Fruit fly (Drosophila melanogaster) whole organism, embryonic: ENCODE data around the gene CG4611.
A peak's percentile ranks its signal among the peaks of the same experiment; 100 is the strongest.

Experiments
- Abd-B ChIP-seq: fragments of 200-800 bp; sonication (Bioruptor generic); optimal IDR thresholded peaks from 2 replicates; lab custom pipeline; 2018; ENCODE audit warnings: missing biosample characterization, mild to moderate bottlenecking, missing genetic modification characterization, moderate library complexity
- Ada2b ChIP-seq: fragments of 200-800 bp; sonication (Bioruptor generic); IDR thresholded peaks from 2 replicates; pipeline ENCODE4 v1.3.6; 2022; ENCODE audit warnings: missing biosample characterization, missing genetic modification characterization
- Asciz ChIP-seq: fragments of 200-800 bp; sonication (Bioruptor generic); optimal IDR thresholded peaks from 2 replicates; lab custom pipeline; 2017; ENCODE audit warnings: missing biosample characterization, mild to moderate bottlenecking, missing genetic modification characterization, missing genetic modification reagents
- Atf-2 ChIP-seq: fragments of 200-800 bp; sonication (Bioruptor generic); optimal IDR thresholded peaks from 2 replicates; lab custom pipeline; 2016; ENCODE audit warnings: missing biosample characterization, missing genetic modification characterization
- Atf3 ChIP-seq: fragments of 200-800 bp; sonication (Bioruptor generic); optimal IDR thresholded peaks from 3 replicates; lab custom pipeline; 2016; ENCODE audit warnings: missing biosample characterization, missing genetic modification characterization
- Bteb2 ChIP-seq: fragments of 200-800 bp; sonication (Bioruptor generic); optimal IDR thresholded peaks from 2 replicates; lab custom pipeline; 2016; ENCODE audit warnings: missing biosample characterization, missing genetic modification characterization
- CG1024 ChIP-seq: fragments of 200-800 bp; sonication (Bioruptor generic); IDR thresholded peaks from 2 replicates; pipeline ENCODE4 v1.3.6; 2022; ENCODE audit warnings: missing biosample characterization, missing genetic modification characterization
- CG10565 ChIP-seq: fragments of 200-800 bp; sonication (Bioruptor generic); optimal IDR thresholded peaks from 3 replicates; lab custom pipeline; 2016; ENCODE audit warnings: missing biosample characterization, mild to moderate bottlenecking, missing genetic modification characterization
- CG12219 ChIP-seq: fragments of 200-800 bp; sonication (Bioruptor generic); optimal IDR thresholded peaks from 3 replicates; lab custom pipeline; 2018; ENCODE audit warnings: missing biosample characterization, mild to moderate bottlenecking, missing genetic modification characterization
- CG14710 ChIP-seq: fragments of 200-800 bp; sonication (Bioruptor generic); optimal IDR thresholded peaks from 3 replicates; lab custom pipeline; 2019; ENCODE audit warnings: missing biosample characterization, mild to moderate bottlenecking, missing genetic modification characterization, moderate library complexity
- CG15269 ChIP-seq: fragments of 200-800 bp; sonication (Bioruptor generic); optimal IDR thresholded peaks from 2 replicates; lab custom pipeline; 2018; ENCODE audit warnings: missing biosample characterization, mild to moderate bottlenecking, missing genetic modification characterization, moderate library complexity
- CG15479 ChIP-seq: fragments of 200-800 bp; sonication (Bioruptor generic); optimal IDR thresholded peaks from 3 replicates; lab custom pipeline; 2019; ENCODE audit warnings: missing biosample characterization, mild to moderate bottlenecking, missing genetic modification characterization, moderate library complexity
- CG1602 ChIP-seq: fragments of 200-800 bp; sonication (Bioruptor generic); optimal IDR thresholded peaks from 3 replicates; lab custom pipeline; 2016; ENCODE audit warnings: missing biosample characterization, missing genetic modification characterization
- CG16779 ChIP-seq: fragments of 200-800 bp; sonication (Bioruptor generic); IDR thresholded peaks from 2 replicates; pipeline ENCODE4 v1.3.6; 2022; ENCODE audit warnings: missing biosample characterization, missing genetic modification characterization
- CG2120 ChIP-seq: fragments of 200-800 bp; sonication (Bioruptor generic); optimal IDR thresholded peaks from 3 replicates; lab custom pipeline; 2016; ENCODE audit warnings: missing biosample characterization, missing genetic modification characterization
- CG33557 ChIP-seq: fragments of 200-800 bp; sonication (Bioruptor generic); optimal IDR thresholded peaks from 2 replicates; lab custom pipeline; 2019; ENCODE audit warnings: missing biosample characterization, mild to moderate bottlenecking, missing genetic modification characterization, moderate library complexity
- CG3726 ChIP-seq: fragments of 200-800 bp; sonication (Bioruptor generic); IDR thresholded peaks from 3 replicates; pipeline ENCODE4, ENCODE4 v1.3.6; 2022; ENCODE audit warnings: missing biosample characterization, missing genetic modification characterization
- CG3847 ChIP-seq: fragments of 200-800 bp; sonication (Bioruptor generic); IDR thresholded peaks from 2 replicates; pipeline ENCODE4 v1.3.6; 2022; ENCODE audit warnings: missing biosample characterization, missing genetic modification characterization
- CG4282 ChIP-seq: fragments of 200-800 bp; sonication (Bioruptor generic); optimal IDR thresholded peaks from 2 replicates; lab custom pipeline; 2016; ENCODE audit warnings: missing biosample characterization, missing genetic modification characterization
- CG4707 ChIP-seq: fragments of 200-800 bp; sonication (Bioruptor generic); optimal IDR thresholded peaks from 2 replicates; lab custom pipeline; 2018; ENCODE audit warnings: missing biosample characterization, mild to moderate bottlenecking, missing genetic modification characterization, moderate library complexity
- CG4730 ChIP-seq: fragments of 200-800 bp; sonication (Bioruptor generic); IDR thresholded peaks from 2 replicates; pipeline ENCODE4 v1.3.6; 2022; ENCODE audit warnings: missing biosample characterization, missing genetic modification characterization
- CG8089 ChIP-seq: fragments of 200-800 bp; sonication (Bioruptor generic); optimal IDR thresholded peaks from 3 replicates; lab custom pipeline; 2016; ENCODE audit warnings: missing biosample characterization, missing genetic modification characterization
- CG9215 ChIP-seq: fragments of 200-800 bp; sonication (Bioruptor generic); IDR thresholded peaks from 2 replicates; pipeline ENCODE4 v1.3.6; 2022; ENCODE audit warnings: missing biosample characterization, missing genetic modification characterization
- Camta ChIP-seq: fragments of 200-800 bp; sonication (Bioruptor generic); optimal IDR thresholded peaks from 2 replicates; lab custom pipeline; 2016; ENCODE audit warnings: missing biosample characterization, missing genetic modification characterization
- Dll ChIP-seq: fragments of 200-800 bp; sonication (Bioruptor generic); IDR thresholded peaks from 4 replicates; pipeline ENCODE4 v1.3.6; 2022; ENCODE audit warnings: missing biosample characterization, missing genetic modification characterization; ENCODE audit not compliant: partially characterized antibody
- Fer1 ChIP-seq: fragments of 200-800 bp; sonication (Bioruptor generic); optimal IDR thresholded peaks from 2 replicates; lab custom pipeline; 2017; ENCODE audit warnings: missing biosample characterization, mild to moderate bottlenecking, missing genetic modification characterization
- Gsc ChIP-seq: fragments of 200-800 bp; sonication (Bioruptor generic); IDR thresholded peaks from 2 replicates; pipeline ENCODE4 v1.3.6; 2022; ENCODE audit warnings: missing biosample characterization, missing genetic modification characterization
- Mes4 ChIP-seq: fragments of 200-800 bp; sonication (Bioruptor generic); optimal IDR thresholded peaks from 2 replicates; lab custom pipeline; 2016; ENCODE audit warnings: missing biosample characterization, missing genetic modification characterization
- Nf-YA ChIP-seq: fragments of 200-800 bp; sonication (Bioruptor generic); IDR thresholded peaks from 2 replicates; pipeline ENCODE4 v1.3.6; 2022; ENCODE audit warnings: missing biosample characterization, missing genetic modification characterization
- Oli ChIP-seq: fragments of 200-800 bp; sonication (Bioruptor generic); optimal IDR thresholded peaks from 2 replicates; lab custom pipeline; 2018; ENCODE audit warnings: missing biosample characterization, mild to moderate bottlenecking, missing genetic modification characterization, moderate library complexity
- Pdp1 ChIP-seq, 2 experiments: fragments of 200-800 bp; sonication (Bioruptor generic); optimal IDR thresholded peaks; 3 replicates each; lab custom pipeline; 2016; ENCODE audit warnings: missing biosample characterization in 2 of 2, missing genetic modification characterization in 2 of 2, mild to moderate bottlenecking in 1 of 2, moderate library complexity in 1 of 2
- Ptx1 ChIP-seq: fragments of 200-800 bp; sonication (Bioruptor generic); IDR thresholded peaks from 2 replicates; pipeline ENCODE4 v1.3.6; 2022; ENCODE audit warnings: missing biosample characterization, missing genetic modification characterization
- Sin3A ChIP-seq: fragments of >200 bp; optimal IDR thresholded peaks from 2 replicates; lab custom pipeline; 2018
- Ssrp ChIP-seq: fragments of 200-800 bp; sonication (Bioruptor generic); optimal IDR thresholded peaks from 2 replicates; lab custom pipeline; 2018; ENCODE audit warnings: missing biosample characterization, mild to moderate bottlenecking, missing genetic modification characterization, moderate library complexity
- Taf1 ChIP-seq: fragments of 200-800 bp; sonication (Bioruptor generic); IDR thresholded peaks from 2 replicates; pipeline ENCODE4 v1.3.6; 2022; ENCODE audit warnings: missing biosample characterization, missing genetic modification characterization
- al ChIP-seq: fragments of 200-800 bp; sonication (Bioruptor generic); IDR thresholded peaks from 2 replicates; pipeline ENCODE4 v1.3.6; 2022; ENCODE audit warnings: missing biosample characterization, missing genetic modification characterization
- br ChIP-seq: fragments of >200 bp; optimal IDR thresholded peaks from 2 replicates; lab custom pipeline; 2017
- chm ChIP-seq: fragments of 200-800 bp; sonication (Bioruptor generic); IDR thresholded peaks from 2 replicates; pipeline ENCODE4 v1.3.6; 2022; ENCODE audit warnings: missing biosample characterization, missing genetic modification characterization
- corto ChIP-seq: fragments of 200-800 bp; sonication (Bioruptor generic); optimal IDR thresholded peaks from 2 replicates; lab custom pipeline; 2016; ENCODE audit warnings: missing biosample characterization, mild to moderate bottlenecking, missing genetic modification characterization, moderate library complexity
- croc ChIP-seq: fragments of 200-800 bp; sonication (Bioruptor generic); conservative IDR thresholded peaks from 3 replicates; pipeline ENCODE4 v1.3.6; 2022; ENCODE audit warnings: missing biosample characterization, missing genetic modification characterization
- dmrt99B ChIP-seq: fragments of 200-800 bp; sonication (Bioruptor generic); optimal IDR thresholded peaks from 2 replicates; lab custom pipeline; 2018; ENCODE audit warnings: missing biosample characterization, mild to moderate bottlenecking, missing genetic modification characterization, moderate library complexity
- emc ChIP-seq: fragments of 200-800 bp; sonication (Bioruptor generic); optimal IDR thresholded peaks from 2 replicates; lab custom pipeline; 2016; ENCODE audit warnings: missing biosample characterization, missing genetic modification characterization
- en ChIP-seq: fragments of 200-800 bp; sonication (Bioruptor generic); optimal IDR thresholded peaks from 2 replicates; lab custom pipeline; 2016; ENCODE audit warnings: missing biosample characterization, missing genetic modification characterization
- ftz-f1 ChIP-seq: fragments of 200-800 bp; sonication (Bioruptor generic); optimal IDR thresholded peaks from 2 replicates; lab custom pipeline; 2016; ENCODE audit warnings: missing biosample characterization, missing genetic modification characterization
- gsb-n ChIP-seq: fragments of 200-800 bp; sonication (Bioruptor generic); optimal IDR thresholded peaks from 3 replicates; lab custom pipeline; 2018; ENCODE audit warnings: missing biosample characterization, mild to moderate bottlenecking, missing genetic modification characterization
- kay ChIP-seq: fragments of 200-800 bp; sonication (Bioruptor generic); optimal IDR thresholded peaks from 2 replicates; lab custom pipeline; 2016; ENCODE audit warnings: missing biosample characterization, missing genetic modification characterization
- nerfin-2 ChIP-seq: fragments of 200-800 bp; sonication (Bioruptor generic); IDR thresholded peaks from 2 replicates; pipeline ENCODE4 v1.3.6; 2022; ENCODE audit warnings: missing biosample characterization, missing genetic modification characterization; ENCODE audit not compliant: partially characterized antibody
- peb ChIP-seq: fragments of 200-800 bp; sonication (Bioruptor generic); IDR thresholded peaks from 2 replicates; pipeline ENCODE4 v1.3.6; 2022; ENCODE audit warnings: missing biosample characterization, missing genetic modification characterization
- phol ChIP-seq: fragments of 200-800 bp; sonication (Bioruptor generic); optimal IDR thresholded peaks from 3 replicates; lab custom pipeline; 2018; ENCODE audit warnings: missing biosample characterization, mild to moderate bottlenecking, missing genetic modification characterization, moderate library complexity
- row ChIP-seq: fragments of 200-800 bp; sonication (Bioruptor generic); IDR thresholded peaks from 3 replicates; pipeline ENCODE4 v1.3.6; 2022; ENCODE audit warnings: missing biosample characterization, missing genetic modification characterization
- tap ChIP-seq: fragments of 200-800 bp; optimal IDR thresholded peaks from 3 replicates; lab custom pipeline; 2019; ENCODE audit warnings: missing biosample characterization, mild to moderate bottlenecking, missing genetic modification characterization, moderate library complexity

CG4611 gene

DNA sequence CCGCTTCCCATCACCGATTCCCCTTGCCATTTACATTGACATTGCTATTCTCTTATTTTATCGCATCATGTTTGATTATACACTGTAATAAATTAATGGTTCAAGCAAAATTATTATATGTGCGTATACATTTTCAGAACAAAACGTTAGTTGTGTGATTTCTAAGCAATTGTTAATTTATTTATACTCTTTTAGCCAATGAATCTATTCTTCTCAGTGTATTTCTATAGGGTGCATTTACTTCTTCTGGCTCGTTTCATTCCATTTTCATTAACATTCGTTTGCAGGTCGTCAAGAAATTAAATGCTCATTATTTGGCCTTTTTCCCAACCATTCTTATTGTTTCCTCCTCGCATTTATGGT lies 51.4 kb downstream of the CG4611 start (continued):
- TF ChIP-seq CG14710 (tag; lab: Kevin White, UChicago) (peak; percentile 46), CG4707 (GFP tag; lab: Kevin White, UChicago) (no peak), croc (GFP tag; lab: Robert Waterston, UW) (peak; percentile 26; the same call in 1 of the 3 replicates), CG2120 (GFP tag; lab: Kevin White, UChicago) (peak; percentile 55), Mes4 (peak; percentile 48), tap (peak; percentile 65), kay (GFP tag; lab: Kevin White, UChicago) (no peak), Ptx1 (GFP tag; lab: Robert Waterston, UW) (peak; percentile 77), CG1024 (GFP tag; lab: Robert Waterston, UW) (peak; percentile 54), CG1602 (GFP tag; lab: Kevin White, UChicago) (peak; percentile 48), CG10565 (GFP tag; lab: Kevin White, UChicago) (no peak), Ada2b (GFP tag; lab: Robert Waterston, UW) (0 out of 2 replicates have a peak, but pooled peaks have one; percentile 26), Sin3A (lab: Kevin White, UChicago) (no peak), Camta (GFP tag; lab: Kevin White, UChicago) (peak; percentile 51), corto (GFP tag; lab: Kevin White, UChicago) (no peak), Atf-2 (no peak), ftz-f1 (no peak), row (peak; percentile 63), CG8089 (peak; percentile 59), Bteb2 (GFP tag; lab: Kevin White, UChicago) (peak; percentile 2), CG15269 (tag; lab: Kevin White, UChicago) (peak; percentile 61), CG16779 (GFP tag; lab: Robert Waterston, UW) (no peak), CG4730 (peak; percentile 52; the same call in 1 of the 2 replicates), Nf-YA (GFP tag; lab: Robert Waterston, UW) (0 out of 2 replicates have a peak, but pooled peaks have one; percentile 33), al (GFP tag; lab: Robert Waterston, UW) (no peak), CG33557 (GFP tag; lab: Kevin White, UChicago) (peak; percentile 40), chm (GFP tag; lab: Robert Waterston, UW) (peak; percentile 60; the same call in 1 of the 2 replicates), CG9215 (GFP tag; lab: Robert Waterston, UW) (0 out of 2 replicates have a peak, but pooled peaks have one; percentile 18), gsb-n (tag; lab: Kevin White, UChicago) (peak; percentile 39), en (peak; percentile 1), Gsc (0 out of 2 replicates have a peak, but pooled peaks have one; percentile 10), Fer1 (GFP tag; lab: Kevin White, UChicago) (peak; percentile 26), Taf1 (GFP tag; lab: Robert Waterston, UW) (0 out of 2 replicates have a peak, but pooled peaks have one; percentile 33), Dll (GFP tag; lab: Robert Waterston, UW) (no peak), CG4282 (no peak), CG3726 (GFP tag; lab: Robert Waterston, UW) (peak; percentile 74; the same call in 2 of the 3 replicates), Pdp1 (GFP tag; optimal IDR thresholded peaks at IDR 0.05; lab: Kevin White, UChicago) (peak; percentile 0 to 25), phol (peak; percentile 77), Atf3 (GFP tag; lab: Kevin White, UChicago) (peak; percentile 44), Ssrp (tag; lab: Kevin White, UChicago) (peak; percentile 77), br (no peak), dmrt99B (tag; lab: Kevin White, UChicago) (peak; percentile 59), CG15479 (no peak), nerfin-2 (no peak), peb (GFP tag; lab: Robert Waterston, UW) (peak; percentile 63), CG12219 (GFP tag; lab: Kevin White, UChicago) (peak; percentile 11), Asciz (GFP tag; lab: Kevin White, UChicago) (peak; percentile 64), emc (GFP tag; lab: Kevin White, UChicago) (no peak), Oli (peak; percentile 65), CG3847 (0 out of 2 replicates have a peak, but pooled peaks have one; percentile 18), Abd-B (GFP tag; lab: Kevin White, UChicago) (peak; percentile 74)
